Worm (Caenorhabditis elegans): ENCODE results near the gene ketn-1.

Gene ketn-1

ce11 chrV:2739607-2740006, 68.1 kb downstream of the ketn-1 start (continued):
- TF ChIP-seq lim-7 (GFP tag; IDR thresholded peaks at IDR 0.05) (0 out of 2 replicates have a peak, but pooled peaks have one; percentile 18), php-3 (GFP tag; IDR thresholded peaks at IDR 0.05) (no peak), jun-1 (tag; optimal IDR thresholded peaks at IDR 0.05) (no peak), Y48G9A.11 (GFP tag; IDR thresholded peaks at IDR 0.05) (0 out of 2 replicates have a peak, but pooled peaks have one; percentile 23)

ce11 chrV:2738174-2738573, 69.5 kb downstream of the ketn-1 start, which contains the start of gene srg-56:
Gene srg-56, minus strand, starts transcription at chrV:2738274.
- TF ChIP-seq snpc-1.2 (GFP tag; IDR thresholded peaks at IDR 0.05) (no peak), mxl-2 (GFP tag; conservative IDR thresholded peaks at IDR 0.05) (no peak), lin-39 (tag; optimal IDR thresholded peaks at IDR 0.05) (no peak), lin-38 (GFP tag; IDR thresholded peaks at IDR 0.05) (no peak), php-3 (GFP tag; IDR thresholded peaks at IDR 0.05) (no peak), lin-15B (tag; optimal IDR thresholded peaks at IDR 0.05) (no peak), saeg-2 (GFP tag; IDR thresholded peaks at IDR 0.05) (no peak), dmd-8 (GFP tag; IDR thresholded peaks at IDR 0.05) (no peak)

ce11 chrV:2734360-2734759, 73.3 kb downstream of the ketn-1 start, which contains the start of gene srg-57:
Gene srg-57, minus strand, starts transcription at chrV:2734460.
- peak in 1 of 2 experiments; percentile 55 for TF ChIP-seq unc-62 (GFP tag; optimal IDR thresholded peaks at IDR 0.05 in 1 of 2)
- no peak for TF ChIP-seq unc-62 (tag; optimal IDR thresholded peaks at IDR 0.05)
- no peak for TF ChIP-seq php-3 (GFP tag; IDR thresholded peaks at IDR 0.05)
- no peak for TF ChIP-seq egl-43 (GFP tag; IDR thresholded peaks at IDR 0.05)
- TF ChIP-seq lir-3 (tag; optimal IDR thresholded peaks at IDR 0.05) = no peak
- TF ChIP-seq spr-1 (tag; optimal IDR thresholded peaks at IDR 0.05) = no peak
- TF ChIP-seq nhr-76 (tag; optimal IDR thresholded peaks at IDR 0.05) = no peak
- no peak for TF ChIP-seq arid-1 (GFP tag; conservative IDR thresholded peaks at IDR 0.05)

Data from whole organism, L4 larva.